Fruit fly (Drosophila melanogaster): Measurements from ENCODE around the gene Mtr4.

Gene Mtr4

dm6 chr2L:15747394-15748260 is 4.4 kb upstream of the Mtr4 start, which contains the start of gene CycE (continued):
- TF ChIP-seq ci (GFP tag; IDR thresholded peaks at IDR 0.05) (no peak; the same call in 2 of the 3 replicates), fd64A (GFP tag; optimal IDR thresholded peaks at IDR 0.05) (no peak), grau (tag; optimal IDR thresholded peaks at IDR 0.05) (no peak), sug (tag; optimal IDR thresholded peaks at IDR 0.05) (no peak), CG14860 (GFP tag; IDR thresholded peaks at IDR 0.05; ENCODE audit: partially characterized antibody) (no peak), CG7786 (GFP tag; optimal IDR thresholded peaks at IDR 0.05) (no peak), lmd (GFP tag; IDR thresholded peaks at IDR 0.05) (no peak), pfk (GFP tag; optimal IDR thresholded peaks at IDR 0.05) (no peak), zfh1 (GFP tag; IDR thresholded peaks at IDR 0.05) (0 out of 3 replicates have a peak, but pooled peaks have one; percentile 28)

DNA sequence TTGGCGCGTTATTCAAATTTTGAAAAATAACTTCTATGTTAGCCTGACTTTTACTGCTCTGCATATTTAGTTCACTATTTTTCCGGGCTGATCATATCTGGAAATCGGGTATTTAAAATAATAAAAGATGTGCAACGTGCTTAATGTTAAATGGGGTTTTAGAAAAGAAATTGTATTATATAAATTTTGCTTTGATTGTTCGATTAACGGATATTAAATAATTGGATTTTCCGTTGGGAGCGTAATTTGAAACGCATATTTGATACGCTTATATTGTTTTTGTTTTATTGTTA is 3.9 kb upstream of the Mtr4 start:
- no peak for TF ChIP-seq lmd (GFP tag; IDR thresholded peaks at IDR 0.05)
- TF ChIP-seq Dp (GFP tag; optimal IDR thresholded peaks at IDR 0.05): peak; percentile 56
- no peak for TF ChIP-seq NFAT (GFP tag; IDR thresholded peaks at IDR 0.05)
- no peak for TF ChIP-seq Sin3A (optimal IDR thresholded peaks at IDR 0.05)
- no peak for TF ChIP-seq sna (GFP tag; IDR thresholded peaks at IDR 0.05; ENCODE audit: partially characterized antibody)
- TF ChIP-seq Ada2b (GFP tag; IDR thresholded peaks at IDR 0.05): no peak
- TF ChIP-seq sens (GFP tag): peak; percentile 76
- no peak for TF ChIP-seq slp2 (GFP tag; optimal IDR thresholded peaks at IDR 0.05)
- no peak for TF ChIP-seq nmo (GFP tag; optimal IDR thresholded peaks at IDR 0.05)
- no peak for TF ChIP-seq pb (GFP tag; optimal IDR thresholded peaks at IDR 0.05)
- TF ChIP-seq lola (GFP tag; optimal IDR thresholded peaks at IDR 0.05): no peak
- no peak for TF ChIP-seq Sry-β (GFP tag; optimal IDR thresholded peaks at IDR 0.05)
- TF ChIP-seq E2f2 (GFP tag; IDR thresholded peaks at IDR 0.05): peak; percentile 45
- peak; percentile 32 for TF ChIP-seq BEAF-32 (GFP tag; optimal IDR thresholded peaks at IDR 0.05)
- TF ChIP-seq CG8089 (GFP tag; optimal IDR thresholded peaks at IDR 0.05): no peak
- no peak for TF ChIP-seq CG8359 (GFP tag; optimal IDR thresholded peaks at IDR 0.05; ENCODE audit: borderline replicate concordance)
- TF ChIP-seq crp (GFP tag; optimal IDR thresholded peaks at IDR 0.05): no peak
- TF ChIP-seq Dll (GFP tag; IDR thresholded peaks at IDR 0.05; ENCODE audit: partially characterized antibody): no peak
- peak in 1 of 2 experiments; percentile 61 for TF ChIP-seq Pdp1 (GFP tag; optimal IDR thresholded peaks at IDR 0.05)
- TF ChIP-seq Fer3 (tag; optimal IDR thresholded peaks at IDR 0.05): no peak
- no peak for TF ChIP-seq Six4 (GFP tag; optimal IDR thresholded peaks at IDR 0.05)
- TF ChIP-seq grn (GFP tag; optimal IDR thresholded peaks at IDR 0.05): no peak
- peak; percentile 45 for TF ChIP-seq trem (tag; optimal IDR thresholded peaks at IDR 0.05)
- TF ChIP-seq CTCF (GFP tag; optimal IDR thresholded peaks at IDR 0.05): peak; percentile 15

DNA sequence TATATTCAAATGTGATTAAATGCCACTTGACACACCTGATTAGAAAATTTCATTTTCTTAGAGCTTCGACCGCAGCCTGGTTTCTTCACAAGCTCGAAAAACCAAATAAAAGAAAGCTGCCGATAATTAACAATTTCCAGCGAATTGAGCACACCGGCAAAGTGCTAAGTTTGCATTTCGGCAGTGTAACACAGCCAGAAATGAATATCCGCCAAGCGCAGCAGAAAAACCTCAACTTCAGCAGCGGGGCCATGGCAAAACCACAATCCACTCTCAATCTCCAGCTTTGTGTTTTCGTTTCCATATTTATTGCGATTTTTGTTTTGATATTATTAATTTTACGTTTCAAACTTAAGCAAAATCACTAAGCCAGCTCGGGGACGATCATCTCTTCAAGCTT is 2.8 kb upstream of the Mtr4 start:
- peak; percentile 36 for TF ChIP-seq sens (GFP tag)
- TF ChIP-seq NFAT (GFP tag; IDR thresholded peaks at IDR 0.05): no peak
- no peak for TF ChIP-seq mirr (GFP tag; optimal IDR thresholded peaks at IDR 0.05)
- TF ChIP-seq ems (GFP tag; optimal IDR thresholded peaks at IDR 0.05): no peak
- TF ChIP-seq pzg (GFP tag; optimal IDR thresholded peaks at IDR 0.05): no peak
- no peak for TF ChIP-seq NC2β (GFP tag; optimal IDR thresholded peaks at IDR 0.05)
- no peak for TF ChIP-seq lola (GFP tag; optimal IDR thresholded peaks at IDR 0.05)
- no peak for TF ChIP-seq CG8281 (tag; optimal IDR thresholded peaks at IDR 0.05)
- TF ChIP-seq rib (GFP tag; IDR thresholded peaks at IDR 0.05): 0 out of 2 replicates have a peak, but pooled peaks have one; percentile 37
